Fruit fly (Drosophila melanogaster) whole organism, larva: Measurements from ENCODE around the gene dind.

Experiments used
- noc ChIP-seq: fragments of 200-800 bp; sonication (Bioruptor generic); optimal IDR thresholded peaks from 3 replicates; lab custom pipeline; 2019; ENCODE audit warnings: missing biosample characterization, mild to moderate bottlenecking, missing genetic modification characterization, moderate library complexity

dind gene

DNA sequence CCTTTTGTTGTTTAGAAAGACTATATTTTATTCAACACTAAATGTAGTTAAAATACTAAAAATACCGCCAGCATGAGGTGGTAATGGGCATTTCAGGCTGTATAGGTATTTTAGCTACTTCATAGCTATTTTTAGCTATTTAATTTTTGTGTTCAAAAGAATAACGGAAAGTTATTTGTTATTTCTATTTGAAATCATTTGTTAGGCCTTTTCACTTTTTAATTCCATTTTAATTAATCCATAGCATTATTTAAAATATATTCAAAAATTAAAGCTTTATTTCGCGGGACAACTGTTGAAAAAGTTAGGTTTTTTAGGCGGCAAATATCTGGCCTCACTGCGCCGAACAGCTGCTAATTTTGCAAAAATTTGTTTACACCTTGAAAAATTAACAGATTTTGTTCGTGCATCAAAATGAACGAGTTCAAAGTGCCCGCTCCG, at the start of gene dind, which contains the start of gene CG7706:
dind (minus strand) TSS at position 40 of the 441 bp plus-strand sequence.
CG7706 (plus strand) TSS at position 319 of the 441 bp plus-strand sequence.
- no peak for TF ChIP-seq noc (tag; lab: Kevin White, UChicago)

DNA sequence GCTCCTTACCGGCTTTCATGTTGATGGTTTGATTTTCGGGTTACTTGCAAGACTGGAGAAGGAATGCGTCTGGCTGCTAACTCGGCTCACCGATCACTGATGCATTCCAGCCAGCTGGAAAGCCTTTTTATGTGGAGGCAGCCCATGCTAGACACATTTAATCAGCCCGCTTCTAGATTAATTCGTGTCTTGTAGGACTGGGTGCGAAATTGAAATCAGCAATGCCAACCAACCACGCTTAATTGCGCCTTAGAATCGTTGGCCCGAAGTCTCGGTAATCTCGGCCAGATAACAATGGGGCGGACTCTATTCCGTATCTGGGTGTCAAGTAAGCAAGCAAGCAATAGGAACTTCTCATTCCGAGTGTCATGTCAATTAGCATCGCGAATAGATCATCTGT, 49.0 kb upstream of the dind start, which contains the start of gene CG7714:
CG7714 (minus strand) TSS at position 101 of the 400 bp plus-strand sequence.
- no peak for TF ChIP-seq noc (tag; lab: Kevin White, UChicago)

DNA sequence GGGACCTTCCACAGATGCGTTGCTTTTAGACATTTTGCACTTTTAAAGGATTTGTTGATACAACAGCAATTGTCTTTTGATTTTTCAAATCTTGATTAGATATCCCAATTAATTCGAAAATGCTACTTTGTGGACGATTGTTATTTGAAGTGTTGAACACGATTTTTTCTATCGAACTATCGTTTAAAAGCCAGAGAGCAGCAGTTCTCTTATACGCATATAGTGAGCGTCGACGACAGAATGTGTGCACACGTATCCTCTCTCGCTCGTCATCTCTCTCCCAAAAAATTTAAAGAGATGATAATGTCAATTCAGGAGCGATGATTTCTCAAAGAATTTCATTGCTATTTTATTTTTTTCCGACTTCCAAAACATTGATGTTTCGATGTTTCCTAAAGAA, 45.2 kb upstream of the dind start, which contains the start of gene CG34283:
CG34283 (minus strand) TSS at position 101 of the 400 bp plus-strand sequence.
- TF ChIP-seq noc (tag; lab: Kevin White, UChicago), result no peak

DNA sequence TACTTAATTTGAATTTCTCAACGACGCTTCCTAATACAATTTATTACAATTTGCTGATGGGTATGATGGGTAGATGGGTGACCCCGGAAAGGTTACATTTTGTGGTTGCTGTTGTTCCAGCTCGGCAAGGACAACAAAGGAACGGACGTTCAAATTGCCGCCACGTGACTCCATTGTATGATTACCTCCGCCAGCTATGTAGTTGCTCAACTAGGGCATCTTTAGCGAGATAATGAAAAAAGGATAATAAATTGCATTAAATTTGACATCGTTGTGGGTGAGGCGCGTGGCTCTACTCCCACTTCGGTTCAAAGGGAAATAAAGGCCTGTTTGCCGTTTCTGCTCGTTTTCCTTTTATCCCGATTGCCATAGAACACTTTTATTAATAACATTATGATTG, 44.0 kb upstream of the dind start:
- TF ChIP-seq noc (tag; lab: Kevin White, UChicago), result no peak

DNA sequence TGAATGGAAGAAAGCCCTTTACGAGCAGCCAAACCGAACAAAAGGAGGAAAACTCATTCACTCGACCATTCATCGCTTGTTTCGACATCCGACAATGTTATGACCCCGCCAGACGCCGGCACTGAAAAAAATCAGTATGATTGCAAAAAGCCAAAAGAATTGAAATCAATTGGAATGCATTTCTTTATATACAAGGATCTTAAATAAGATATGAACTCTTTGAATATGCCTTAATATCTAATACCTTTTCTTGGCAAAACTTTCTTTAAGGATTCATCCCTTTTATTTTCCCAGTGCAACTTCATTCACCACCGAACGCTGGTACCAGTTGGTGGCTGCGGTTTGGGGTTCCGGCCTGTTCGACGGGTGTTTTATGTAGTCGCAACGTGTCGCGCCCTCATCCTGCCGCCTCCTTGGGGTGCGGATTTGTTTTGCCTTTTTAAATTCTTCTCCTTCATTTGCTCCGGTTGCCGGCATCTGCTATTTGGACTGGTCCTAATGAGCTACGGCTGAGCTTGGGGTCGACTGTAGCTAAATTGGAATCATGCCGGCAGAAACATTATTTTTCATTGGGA, 42.5 kb upstream of the dind start:
- TF ChIP-seq noc (tag; lab: Kevin White, UChicago), result peak; percentile 45

DNA sequence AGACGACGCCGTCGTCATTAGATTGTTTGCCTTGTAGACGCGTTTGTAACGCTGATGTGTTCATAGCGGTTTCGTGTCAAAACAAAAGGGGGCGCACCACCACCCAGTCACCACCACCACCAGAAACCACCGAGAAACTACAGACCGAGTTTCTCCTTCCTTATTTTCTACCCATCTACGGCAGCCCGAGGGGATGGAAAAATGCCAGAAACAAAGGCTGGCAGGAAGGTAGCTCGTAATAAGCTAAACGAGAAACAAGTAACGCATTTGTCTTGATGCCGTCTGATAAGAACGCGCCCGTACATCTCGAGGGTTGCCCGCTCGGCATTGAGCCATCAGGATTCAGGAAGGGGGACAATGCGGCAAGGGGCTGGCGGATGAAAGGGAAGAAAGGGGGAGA, 30.2 kb upstream of the dind start:
- no peak for TF ChIP-seq noc (tag; lab: Kevin White, UChicago)

DNA sequence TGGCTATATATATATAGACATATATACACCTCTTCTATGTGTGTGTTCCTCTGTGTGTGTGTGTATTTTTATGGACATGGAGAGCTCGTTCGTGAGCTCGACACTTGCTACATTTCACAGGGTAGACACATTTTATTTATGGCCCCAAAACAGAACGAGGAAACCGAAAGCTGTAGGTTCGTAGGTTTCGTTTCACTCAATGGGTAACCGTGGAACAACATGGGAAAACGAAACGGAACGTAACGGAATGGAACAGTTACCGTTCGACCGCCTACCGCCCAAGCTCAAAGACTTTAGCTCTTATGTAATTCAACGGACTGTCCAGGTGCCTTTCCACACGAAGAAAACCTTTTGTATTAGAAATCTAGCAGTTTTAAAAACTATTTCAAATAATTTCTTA, 28.9 kb upstream of the dind start:
- TF ChIP-seq noc (tag; lab: Kevin White, UChicago), result no peak

DNA sequence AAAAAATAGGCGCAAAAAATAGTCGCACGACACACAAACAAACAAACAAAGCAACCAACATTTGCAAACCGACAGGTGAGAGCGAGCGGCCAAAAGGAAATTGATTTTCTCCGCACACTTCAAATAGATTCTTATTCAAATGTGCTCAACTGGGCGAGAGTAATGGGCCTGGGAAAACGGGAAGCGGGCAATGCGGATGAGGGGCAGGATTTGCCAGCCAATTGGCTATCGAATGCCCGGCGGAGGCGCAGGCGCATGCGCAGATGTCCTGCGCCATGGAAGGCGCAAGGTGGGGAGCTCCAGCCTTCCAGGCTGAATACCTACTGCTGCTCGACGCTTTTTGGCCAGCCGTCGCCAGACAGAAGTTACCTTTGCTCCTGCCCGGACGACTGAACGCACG, 27.8 kb upstream of the dind start, which contains the start of the genes ChAT and VAChT:
ChAT (plus strand) TSS at position 352 of the 400 bp plus-strand sequence.
VAChT (plus strand) TSS at position 352 of the 400 bp plus-strand sequence.
- no peak for TF ChIP-seq noc (tag; lab: Kevin White, UChicago)

DNA sequence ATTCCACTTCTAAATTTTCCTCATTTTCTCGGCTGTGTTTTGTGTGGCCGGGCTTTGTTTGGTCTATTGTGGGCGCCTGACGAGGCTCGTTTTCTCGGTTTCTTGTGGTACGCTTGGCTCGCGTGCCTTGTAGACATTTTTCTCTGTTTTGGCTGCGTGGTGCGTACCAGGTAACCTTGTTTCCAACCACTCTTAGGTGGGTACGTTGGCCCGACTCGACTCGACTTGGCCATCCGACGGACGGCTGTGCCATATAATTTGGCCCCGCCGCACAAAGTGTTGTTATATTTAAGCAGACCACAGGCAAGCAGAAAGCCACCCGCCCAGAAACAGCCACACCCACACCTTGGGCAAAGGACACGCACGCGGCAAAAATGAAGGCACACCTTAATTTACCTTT, 26.2 kb upstream of the dind start:
- TF ChIP-seq noc (tag; lab: Kevin White, UChicago), result no peak

DNA sequence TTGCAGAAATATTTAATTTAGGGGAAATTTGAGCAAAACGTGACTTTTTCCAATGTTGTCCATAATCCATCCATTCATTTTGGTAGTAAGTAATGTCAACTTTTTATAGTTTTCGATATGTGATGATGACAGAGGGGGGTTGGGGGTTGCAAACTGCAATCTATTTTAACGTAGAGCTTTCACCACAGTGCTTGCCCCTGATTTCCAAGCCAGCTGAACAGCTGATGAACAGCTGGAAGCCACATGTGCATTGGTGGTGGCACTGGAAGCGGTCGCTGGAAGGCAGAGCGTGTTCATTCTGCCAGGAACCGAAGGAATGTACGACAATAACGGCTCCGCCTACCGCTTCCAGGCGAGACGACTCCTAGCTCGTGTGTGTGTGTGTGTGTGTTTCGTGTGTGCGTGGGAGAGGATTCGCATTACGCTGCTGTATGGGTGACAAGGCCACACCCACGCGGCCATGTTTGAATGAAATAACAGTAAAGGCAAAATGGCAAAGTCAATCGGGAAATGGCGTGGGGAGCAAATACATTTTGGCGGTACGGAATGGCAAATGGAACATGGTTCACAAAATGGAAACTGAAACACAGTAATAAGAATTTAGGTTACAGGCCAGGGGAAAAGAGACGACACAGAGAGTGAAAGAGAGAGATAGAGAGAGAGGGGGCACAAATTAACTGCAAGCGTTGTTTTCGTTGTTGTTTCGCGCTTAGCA, 21.7 kb upstream of the dind start:
- no peak for TF ChIP-seq noc (tag; lab: Kevin White, UChicago)

DNA sequence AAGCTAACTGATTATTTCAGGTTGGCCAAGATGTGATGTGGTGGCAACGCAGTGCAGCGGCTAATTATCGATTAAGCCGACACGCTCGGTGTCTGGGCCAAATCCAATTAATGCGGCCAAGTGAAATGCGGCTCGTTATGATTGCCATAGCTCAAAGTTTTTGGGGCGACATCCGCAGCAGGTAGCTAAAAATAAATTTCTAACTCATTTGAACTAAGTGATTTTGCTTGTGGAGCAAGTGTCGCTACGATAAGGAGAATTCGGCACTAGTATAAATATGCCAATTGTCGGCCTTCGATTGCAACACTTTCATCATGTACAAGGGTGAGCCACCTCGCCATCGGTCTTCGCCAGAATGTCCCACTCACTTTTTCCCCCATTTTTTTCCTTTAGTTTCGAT, 17.6 kb upstream of the dind start, which contains the start of gene CG34282:
CG34282 (plus strand) TSS at position 301 of the 400 bp plus-strand sequence.
- no peak for TF ChIP-seq noc (tag; lab: Kevin White, UChicago)

DNA sequence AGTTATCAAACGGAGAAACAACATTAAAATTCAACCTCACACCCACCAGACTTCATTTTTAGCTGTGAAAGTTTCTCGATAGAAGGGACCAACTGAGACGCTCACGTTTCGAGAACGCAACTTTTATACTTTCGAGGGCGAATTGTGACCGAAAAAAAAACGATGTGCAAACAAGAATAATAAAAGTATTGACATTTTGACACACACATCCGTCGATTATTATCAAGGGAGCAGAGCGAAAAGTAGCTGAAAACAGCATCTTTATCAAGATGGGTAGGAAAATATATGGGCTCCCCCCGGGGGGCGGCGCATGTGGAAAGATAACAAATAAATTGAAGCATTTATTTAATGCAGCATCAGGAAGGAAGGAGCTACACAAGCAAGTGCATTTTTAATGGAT, 16.3 kb upstream of the dind start, which contains the start of gene CG14300:
CG14300 (minus strand) TSS at position 101 of the 400 bp plus-strand sequence.
- no peak for TF ChIP-seq noc (tag; lab: Kevin White, UChicago)

DNA sequence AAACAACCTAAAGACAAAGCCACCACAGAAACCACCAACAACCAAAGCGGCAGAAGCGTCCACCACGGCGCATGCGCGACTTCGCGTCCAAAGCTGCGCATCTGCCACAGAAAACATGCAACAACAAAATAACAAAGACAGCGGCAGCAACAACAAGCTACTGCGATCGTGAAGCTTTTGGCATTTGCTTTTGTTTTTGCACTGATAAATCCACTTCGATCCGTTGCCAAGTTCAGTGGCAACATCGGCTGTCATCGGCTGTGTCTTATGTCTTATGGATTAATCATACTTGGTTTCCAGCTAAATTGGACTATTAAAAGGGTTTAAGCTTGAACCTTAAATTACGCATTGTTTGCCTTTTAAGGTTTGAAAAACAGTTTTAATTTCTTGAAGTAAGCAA, 15.3 kb upstream of the dind start, which contains the start of gene Muc91C:
Muc91C (minus strand) TSS at position 101 of the 400 bp plus-strand sequence.
- no peak for TF ChIP-seq noc (tag; lab: Kevin White, UChicago)

DNA sequence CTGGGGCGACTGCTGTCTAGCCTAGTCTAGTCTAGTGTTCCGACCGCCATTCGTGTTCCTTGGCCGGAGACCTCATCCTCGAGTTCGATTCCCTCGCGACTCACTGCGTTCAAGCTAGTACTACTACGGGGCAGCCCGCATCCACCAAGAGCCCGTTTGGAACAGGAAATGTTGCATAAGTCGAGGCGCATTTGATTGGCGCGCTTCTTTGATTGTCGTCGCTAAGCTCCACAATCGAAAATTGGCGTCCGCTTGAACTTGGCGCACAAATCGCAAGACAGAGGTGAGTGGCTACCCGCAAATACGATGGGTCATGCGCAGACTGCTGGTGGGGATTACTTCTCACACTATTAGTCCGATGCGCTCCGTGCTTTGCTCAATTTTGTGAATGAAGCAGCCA, 3.7 kb upstream of the dind start:
- TF ChIP-seq noc (tag; lab: Kevin White, UChicago), result no peak

DNA sequence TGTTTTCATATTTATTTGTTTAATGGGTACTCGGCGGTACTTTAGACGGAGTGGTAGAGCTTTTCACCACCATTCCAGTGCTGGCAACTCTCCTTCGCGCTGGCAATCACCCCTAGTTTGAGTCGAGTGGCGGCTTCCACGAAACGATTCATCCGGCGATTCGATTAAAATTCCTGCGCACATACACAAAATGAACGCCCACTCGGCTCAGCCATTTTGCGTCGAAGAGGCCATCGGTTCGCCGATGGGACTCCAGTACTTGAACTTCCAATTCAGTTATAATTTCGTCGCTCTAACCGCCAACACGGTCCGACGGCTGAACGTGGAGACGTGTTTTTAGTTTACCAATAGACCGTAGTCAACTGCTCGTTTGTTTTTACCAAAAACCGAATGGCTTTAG, 3.0 kb upstream of the dind start, which contains the start of the genes CG46318 and ChT:
CG46318 (plus strand) TSS at position 273 of the 400 bp plus-strand sequence.
ChT (plus strand) TSS at position 273 of the 400 bp plus-strand sequence.
- TF ChIP-seq noc (tag; lab: Kevin White, UChicago), result no peak

DNA sequence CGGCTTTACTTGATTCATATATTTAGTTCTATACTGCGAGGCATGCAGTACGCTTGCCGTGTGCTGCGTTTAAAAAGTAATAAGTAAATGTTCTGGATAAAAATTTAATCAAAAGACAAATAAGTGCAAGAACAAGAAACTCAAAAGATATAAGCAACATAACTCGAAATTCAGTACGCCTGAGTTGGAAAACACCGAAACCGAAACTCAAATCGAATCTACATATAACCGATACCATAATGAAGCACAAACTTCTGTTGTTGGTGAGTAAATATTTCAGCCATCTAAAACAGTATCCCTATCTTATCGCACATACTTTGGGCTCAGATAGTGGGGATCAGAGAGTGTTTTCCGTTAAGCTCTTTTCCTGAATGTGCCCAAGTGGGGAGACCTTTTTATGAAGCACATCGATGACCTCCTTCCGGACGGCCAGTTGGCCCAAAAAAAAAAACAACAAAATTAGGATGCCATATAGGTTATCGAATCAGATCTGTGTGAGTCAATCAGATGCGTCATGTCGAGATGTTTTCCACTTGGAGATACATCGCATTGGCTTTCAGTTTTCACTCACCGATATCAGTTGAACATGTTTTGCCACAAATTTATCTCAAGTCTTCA, 6.1 kb downstream of the dind start, which contains the start of gene CG31230:
CG31230 (plus strand) TSS at position 568 of the 618 bp plus-strand sequence.
- TF ChIP-seq noc (tag; lab: Kevin White, UChicago), result peak; percentile 54
